Worm (Caenorhabditis elegans) whole organism, L1 larva: ENCODE results near the gene T10G3.3.
A peak's percentile ranks its signal among the peaks of the same experiment; 100 is the strongest.

Source experiments
- C04F5.9 ChIP-seq: sonication (generic microtip); optimal IDR thresholded peaks from 2 replicates; lab custom pipeline; 2016; ENCODE audit warnings: missing genetic modification characterization, missing compliant biosample characterization
- C16A3.4 ChIP-seq: fragments of 150-350 bp; optimal IDR thresholded peaks from 2 replicates; lab custom pipeline; 2014; ENCODE audit warnings: missing biosample characterization, missing genetic modification characterization
- aly-2 ChIP-seq: fragments of 150-350 bp; optimal IDR thresholded peaks from 2 replicates; lab custom pipeline; 2014; ENCODE audit warnings: missing biosample characterization, missing genetic modification characterization
- ceh-63 ChIP-seq: fragments of 200-800 bp; sonication (Bioruptor generic); optimal IDR thresholded peaks from 2 replicates; lab custom pipeline; 2018; ENCODE audit warnings: mild to moderate bottlenecking, missing genetic modification characterization, missing compliant biosample characterization
- ceh-8 ChIP-seq: fragments of 200-800 bp; sonication (Bioruptor generic); optimal IDR thresholded peaks from 2 replicates; lab custom pipeline; 2018; ENCODE audit warnings: mild to moderate bottlenecking, missing genetic modification characterization, moderate library complexity, missing compliant biosample characterization
- ceh-82 ChIP-seq, 3 experiments: fragments of 150-350 bp in 1 of 3; sonication (generic microtip) in 2 of 3; optimal IDR thresholded peaks; 2 replicates each; lab custom pipeline; 2014 to 2017; ENCODE audit warnings: missing biosample characterization in 3 of 3, missing genetic modification characterization in 3 of 3
- ceh-88 ChIP-seq: fragments of 200-800 bp; sonication (Bioruptor generic); IDR thresholded peaks from 2 replicates; pipeline ENCODE4 v1.3.6; 2022; ENCODE audit warnings: missing genetic modification characterization, missing compliant biosample characterization
- dpl-1 ChIP-seq, 3 experiments: fragments of 150-350 bp in 2 of 3; sonication (generic microtip) in 1 of 3; optimal IDR thresholded peaks; 2 replicates each; lab custom pipeline; 2014 to 2017; ENCODE audit warnings: missing biosample characterization in 3 of 3, missing genetic modification characterization in 3 of 3, missing genetic modification reagents in 3 of 3
- dsc-1 ChIP-seq: sonication (generic microtip); optimal IDR thresholded peaks from 2 replicates; lab custom pipeline; 2016; ENCODE audit warnings: mild to moderate bottlenecking, missing genetic modification characterization, missing compliant biosample characterization
- efl-1 ChIP-seq, 4 experiments: fragments of 150-350 bp; optimal IDR thresholded peaks in 3 of 4; peaks in 1 of 4; 1 replicate in 1 of 4; 2 replicates in 3 of 4; lab custom pipeline; 2014; ENCODE audit warnings: missing biosample characterization in 2 of 4, missing genetic modification characterization in 2 of 4, missing genetic modification reagents in 2 of 4
- efl-3 ChIP-seq: fragments of 200-800 bp; sonication (Bioruptor generic); optimal IDR thresholded peaks from 2 replicates; lab custom pipeline; 2018; ENCODE audit warnings: mild to moderate bottlenecking, missing genetic modification characterization, missing compliant biosample characterization
- egl-27 ChIP-seq, 2 experiments: fragments of 150-350 bp in 1 of 2; sonication (generic microtip); optimal IDR thresholded peaks; 3 replicates each; lab custom pipeline; 2017 to 2018; ENCODE audit warnings: missing biosample characterization in 2 of 2, missing genetic modification characterization in 2 of 2, missing genetic modification reagents in 2 of 2
- fkh-4 ChIP-seq: sonication (generic microtip); optimal IDR thresholded peaks from 2 replicates; lab custom pipeline; 2016; ENCODE audit warnings: missing compliant biosample characterization, missing genetic modification characterization, borderline replicate concordance
- fkh-8 ChIP-seq: sonication (generic microtip); optimal IDR thresholded peaks from 2 replicates; lab custom pipeline; 2016; ENCODE audit warnings: mild to moderate bottlenecking, missing genetic modification characterization, missing compliant biosample characterization
- fos-1 ChIP-seq: fragments of 150-350 bp; optimal IDR thresholded peaks from 2 replicates; lab custom pipeline; 2014; ENCODE audit warnings: missing biosample characterization, missing genetic modification characterization
- grh-1 ChIP-seq: fragments of 200-800 bp; sonication (Bioruptor generic); IDR thresholded peaks from 2 replicates; pipeline ENCODE4 v1.3.6; 2022; ENCODE audit warnings: missing genetic modification reagents, missing genetic modification characterization, missing compliant biosample characterization
- hlh-17 ChIP-seq: fragments of 200-800 bp; sonication (Bioruptor generic); optimal IDR thresholded peaks from 2 replicates; lab custom pipeline; 2018; ENCODE audit warnings: missing genetic modification characterization, mild to moderate bottlenecking, missing compliant biosample characterization, moderate library complexity, borderline replicate concordance
- hpl-2 ChIP-seq: fragments of 150-350 bp; optimal IDR thresholded peaks from 2 replicates; lab custom pipeline; 2014; ENCODE audit warnings: missing biosample characterization, missing genetic modification reagents, missing genetic modification characterization
- irx-1 ChIP-seq: sonication (generic microtip); optimal IDR thresholded peaks from 2 replicates; lab custom pipeline; 2016; ENCODE audit warnings: missing genetic modification characterization, missing compliant biosample characterization
- isw-1 ChIP-seq: fragments of 200-800 bp; sonication (Bioruptor generic); IDR thresholded peaks from 2 replicates; pipeline ENCODE4 v1.3.6; 2022; ENCODE audit warnings: missing genetic modification characterization, missing compliant biosample characterization
- lin-13 ChIP-seq: fragments of 150-350 bp; optimal IDR thresholded peaks from 2 replicates; lab custom pipeline; 2014; ENCODE audit warnings: missing biosample characterization, missing genetic modification reagents, missing genetic modification characterization
- lin-35 ChIP-seq, 2 experiments: fragments of 150-350 bp; optimal IDR thresholded peaks; 2 replicates each; lab custom pipeline; 2014; ENCODE audit warnings: missing biosample characterization in 2 of 2, missing genetic modification characterization in 2 of 2, missing genetic modification reagents in 2 of 2
- lin-39 ChIP-seq: fragments of 150-350 bp; optimal IDR thresholded peaks from 2 replicates; lab custom pipeline; 2014; ENCODE audit warnings: missing biosample characterization, missing genetic modification reagents, missing genetic modification characterization
- lsy-2 ChIP-seq, 2 experiments: fragments of 150-350 bp; optimal IDR thresholded peaks; 2 replicates each; lab custom pipeline; 2014; ENCODE audit warnings: missing biosample characterization in 2 of 2, missing genetic modification characterization in 2 of 2
- mdl-1 ChIP-seq, 2 experiments: fragments of 150-350 bp; optimal IDR thresholded peaks; 2 replicates each; lab custom pipeline; 2014 to 2017; ENCODE audit warnings: missing biosample characterization in 2 of 2, missing genetic modification characterization in 2 of 2, inconsistent platforms in 1 of 2
- nhr-11 ChIP-seq: fragments of 150-350 bp; optimal IDR thresholded peaks from 2 replicates; lab custom pipeline; 2014; ENCODE audit warnings: missing biosample characterization, missing genetic modification characterization
- nhr-12 ChIP-seq: sonication (generic microtip); optimal IDR thresholded peaks from 2 replicates; lab custom pipeline; 2017; ENCODE audit warnings: missing biosample characterization, missing genetic modification characterization
- nhr-20 ChIP-seq: sonication (generic microtip); optimal IDR thresholded peaks from 2 replicates; lab custom pipeline; 2016; ENCODE audit warnings: mild to moderate bottlenecking, missing genetic modification characterization, missing compliant biosample characterization
- nhr-28 ChIP-seq: fragments of 150-350 bp; optimal IDR thresholded peaks from 2 replicates; lab custom pipeline; 2014; ENCODE audit warnings: missing biosample characterization, missing genetic modification characterization
- nhr-76 ChIP-seq: sonication (generic microtip); optimal IDR thresholded peaks from 2 replicates; lab custom pipeline; 2017; ENCODE audit warnings: missing biosample characterization, missing genetic modification characterization
- nhr-77 ChIP-seq: fragments of 150-350 bp; optimal IDR thresholded peaks from 2 replicates; lab custom pipeline; 2014; ENCODE audit warnings: missing biosample characterization, missing genetic modification characterization
- nhr-84 ChIP-seq: sonication (generic microtip); optimal IDR thresholded peaks from 2 replicates; lab custom pipeline; 2017; ENCODE audit warnings: missing biosample characterization, missing genetic modification characterization
- nhr-85 ChIP-seq: sonication (generic microtip); peaks from one replicate; lab custom pipeline; 2016; ENCODE audit warnings: missing genetic modification characterization, inconsistent platforms, missing compliant biosample characterization
- nhr-90 ChIP-seq: sonication (generic microtip); optimal IDR thresholded peaks from 2 replicates; lab custom pipeline; 2016; ENCODE audit warnings: mild to moderate bottlenecking, missing genetic modification characterization, missing compliant biosample characterization; ENCODE audit not compliant: poor library complexity
- pag-3 ChIP-seq: sonication (generic microtip); optimal IDR thresholded peaks from 2 replicates; lab custom pipeline; 2017; ENCODE audit warnings: missing genetic modification characterization, mild to moderate bottlenecking, missing compliant biosample characterization, antibody characterized with exemption, borderline replicate concordance; ENCODE audit not compliant: insufficient read depth
- pax-3 ChIP-seq: fragments of 200-800 bp; sonication (Bioruptor generic); optimal IDR thresholded peaks from 2 replicates; lab custom pipeline; 2018; ENCODE audit warnings: mild to moderate bottlenecking, missing genetic modification characterization, moderate library complexity, missing compliant biosample characterization
- pqm-1 ChIP-seq: sonication (generic microtip); optimal IDR thresholded peaks from 3 replicates; lab custom pipeline; 2017; ENCODE audit warnings: missing biosample characterization, missing genetic modification characterization
- rnt-1 ChIP-seq: sonication (generic microtip); optimal IDR thresholded peaks from 2 replicates; lab custom pipeline; 2016; ENCODE audit warnings: mild to moderate bottlenecking, missing genetic modification characterization, moderate library complexity, missing compliant biosample characterization
- skn-1 ChIP-seq: fragments of 150-350 bp; optimal IDR thresholded peaks from 2 replicates; lab custom pipeline; 2014; ENCODE audit warnings: missing biosample characterization, missing genetic modification characterization
- snpc-4 ChIP-seq: fragments of 150-350 bp; optimal IDR thresholded peaks from 2 replicates; lab custom pipeline; 2014; ENCODE audit warnings: missing biosample characterization, missing genetic modification characterization
- snu-23 ChIP-seq: sonication (generic microtip); optimal IDR thresholded peaks from 2 replicates; lab custom pipeline; 2016; ENCODE audit warnings: missing genetic modification characterization, missing compliant biosample characterization
- sup-37 ChIP-seq: fragments of 200-800 bp; sonication (Bioruptor generic); optimal IDR thresholded peaks from 2 replicates; lab custom pipeline; 2018; ENCODE audit warnings: mild to moderate bottlenecking, missing genetic modification characterization, missing compliant biosample characterization
- swsn-7 ChIP-seq: sonication (generic microtip); optimal IDR thresholded peaks from 2 replicates; lab custom pipeline; 2016; ENCODE audit warnings: missing genetic modification characterization, missing compliant biosample characterization
- tlp-1 ChIP-seq: fragments of 150-350 bp; optimal IDR thresholded peaks from 2 replicates; lab custom pipeline; 2014; ENCODE audit warnings: missing biosample characterization, missing genetic modification characterization
- unc-130 ChIP-seq: fragments of 150-350 bp; optimal IDR thresholded peaks from 2 replicates; lab custom pipeline; 2017; ENCODE audit warnings: missing biosample characterization, missing genetic modification characterization, inconsistent platforms
- unc-30 ChIP-seq: sonication (generic microtip); optimal IDR thresholded peaks from 2 replicates; lab custom pipeline; 2017; ENCODE audit warnings: missing biosample characterization, missing genetic modification characterization
- unc-86 ChIP-seq: sonication (generic microtip); optimal IDR thresholded peaks from 2 replicates; lab custom pipeline; 2016; ENCODE audit warnings: missing genetic modification characterization, missing compliant biosample characterization
- unc-98 ChIP-seq: fragments of 200-800 bp; sonication (Bioruptor generic); IDR thresholded peaks from 2 replicates; pipeline ENCODE4 v1.3.6; 2022; ENCODE audit warnings: missing genetic modification characterization, missing compliant biosample characterization
- vab-15 ChIP-seq: sonication (generic microtip); optimal IDR thresholded peaks from 2 replicates; lab custom pipeline; 2017; ENCODE audit warnings: missing genotype, mild to moderate bottlenecking, missing genetic modification characterization, missing compliant biosample characterization
- xbp-1 ChIP-seq: sonication (generic microtip); optimal IDR thresholded peaks from 2 replicates; lab custom pipeline; 2016; ENCODE audit warnings: missing genetic modification characterization, missing compliant biosample characterization
- zag-1 ChIP-seq: fragments of 150-350 bp; optimal IDR thresholded peaks from 2 replicates; lab custom pipeline; 2014; ENCODE audit warnings: missing biosample characterization, missing genetic modification characterization
- ztf-11 ChIP-seq, 2 experiments: sonication (generic microtip); optimal IDR thresholded peaks; 2 replicates each; lab custom pipeline; 2016 to 2017; ENCODE audit warnings: missing genetic modification characterization in 2 of 2, missing biosample characterization in 1 of 2, missing compliant biosample characterization in 1 of 2
- ztf-4 ChIP-seq: fragments of 150-350 bp; optimal IDR thresholded peaks from 2 replicates; lab custom pipeline; 2014; ENCODE audit warnings: missing biosample characterization, missing genetic modification characterization

T10G3.3 gene

ce11 chrV:13457858-13458257 lies 32.1 kb downstream of the T10G3.3 start, which contains the start of gene F25H9.2:
F25H9.2 (plus strand) TSS chrV:13458083.
- TF ChIP-seq lin-39 (tag; lab: Kevin White, UChicago): no peak
- TF ChIP-seq mdl-1 (tag; optimal IDR thresholded peaks at IDR 0.05; lab: Kevin White, UChicago): peak in 1 of 2 experiments; percentile 2
- TF ChIP-seq unc-86: no peak
- no peak for TF ChIP-seq lin-13 (GFP tag; lab: Kevin White, UChicago)
- TF ChIP-seq pag-3: no peak
- peak; percentile 5 to 37 for TF ChIP-seq efl-1 (optimal IDR thresholded peaks at IDR 0.05; lab: Kevin White, UChicago)
- peak; percentile 36 to 43 for TF ChIP-seq efl-1 (GFP tag; optimal IDR thresholded peaks at IDR 0.05 in 1 of 2; lab: Kevin White, UChicago)
- TF ChIP-seq lin-35 (GFP tag; optimal IDR thresholded peaks at IDR 0.05; lab: Kevin White, UChicago): peak; percentile 26 to 59
- TF ChIP-seq hpl-2 (GFP tag; lab: Kevin White, UChicago): no peak
- no peak for TF ChIP-seq unc-30
- no peak for TF ChIP-seq C04F5.9 (tag; lab: Kevin White, UChicago)
- no peak for TF ChIP-seq ceh-8 (GFP tag; lab: Kevin White, UChicago)
- no peak for TF ChIP-seq aly-2 (tag; lab: Kevin White, UChicago)
- TF ChIP-seq snpc-4 (tag; lab: Kevin White, UChicago): no peak
- TF ChIP-seq rnt-1 (tag; lab: Kevin White, UChicago): peak; percentile 29
- no peak for TF ChIP-seq fos-1
- no peak for TF ChIP-seq pqm-1 (tag; lab: Kevin White, UChicago)
- TF ChIP-seq grh-1 (GFP tag; lab: Robert Waterston, UW): no peak
- no peak for TF ChIP-seq tlp-1 (tag; lab: Kevin White, UChicago)
- TF ChIP-seq ztf-11 (tag; optimal IDR thresholded peaks at IDR 0.05; lab: Kevin White, UChicago): no peak
- no peak for TF ChIP-seq nhr-20 (tag; lab: Kevin White, UChicago)
- TF ChIP-seq sup-37 (GFP tag; lab: Kevin White, UChicago): no peak
- no peak for TF ChIP-seq dsc-1 (tag; lab: Kevin White, UChicago)
- TF ChIP-seq fkh-4: no peak
- no peak for TF ChIP-seq xbp-1 (tag; lab: Kevin White, UChicago)
- peak; percentile 46 for TF ChIP-seq C16A3.4 (tag; lab: Kevin White, UChicago)
- TF ChIP-seq unc-98 (GFP tag; lab: Robert Waterston, UW): no peak
- TF ChIP-seq dpl-1 (GFP tag; optimal IDR thresholded peaks at IDR 0.05; lab: Kevin White, UChicago): peak in 2 of 3 experiments; percentile 55 to 61
- no peak for TF ChIP-seq fkh-8 (tag; lab: Kevin White, UChicago)
- TF ChIP-seq isw-1 (GFP tag; lab: Robert Waterston, UW): no peak
- TF ChIP-seq egl-27 (tag; optimal IDR thresholded peaks at IDR 0.05; lab: Kevin White, UChicago): no peak
- TF ChIP-seq efl-3 (GFP tag; lab: Kevin White, UChicago): no peak
- TF ChIP-seq zag-1 (tag; lab: Kevin White, UChicago): no peak
- TF ChIP-seq pax-3 (tag; lab: Kevin White, UChicago): no peak
- no peak for TF ChIP-seq skn-1
- TF ChIP-seq nhr-84 (tag; lab: Kevin White, UChicago): no peak
- no peak for TF ChIP-seq nhr-77
- peak in 1 of 3 experiments; percentile 8 for TF ChIP-seq ceh-82 (tag; optimal IDR thresholded peaks at IDR 0.05; lab: Kevin White, UChicago)
- no peak for TF ChIP-seq ceh-88 (GFP tag; lab: Robert Waterston, UW)
- no peak for TF ChIP-seq nhr-85 (tag; lab: Kevin White, UChicago)
- TF ChIP-seq nhr-12: no peak
- peak; percentile 47 for TF ChIP-seq unc-130
- TF ChIP-seq swsn-7 (tag; lab: Kevin White, UChicago): no peak
- peak; percentile 47 for TF ChIP-seq snu-23 (GFP tag; lab: Kevin White, UChicago)
- TF ChIP-seq nhr-76 (tag; lab: Kevin White, UChicago): no peak
- TF ChIP-seq nhr-11 (tag; lab: Kevin White, UChicago): no peak
- TF ChIP-seq hlh-17: no peak
- no peak for TF ChIP-seq nhr-28 (tag; lab: Kevin White, UChicago)
- no peak for TF ChIP-seq ztf-4 (tag; lab: Kevin White, UChicago)
- no peak for TF ChIP-seq vab-15 (tag; lab: Kevin White, UChicago)
- no peak for TF ChIP-seq nhr-90 (tag; lab: Kevin White, UChicago)
- TF ChIP-seq irx-1 (tag; lab: Kevin White, UChicago): no peak
- TF ChIP-seq ceh-63 (GFP tag; lab: Kevin White, UChicago): no peak
- TF ChIP-seq lsy-2 (tag; optimal IDR thresholded peaks at IDR 0.05; lab: Kevin White, UChicago): peak; percentile 20 to 45
